Worm (Caenorhabditis elegans) whole organism, early embryonic: Measurements from ENCODE around the gene pals-27.

Experiments used
- B0310.2 ChIP-seq: sonication (generic microtip); optimal IDR thresholded peaks from 2 replicates; lab custom pipeline; 2016; ENCODE audit warnings: mild to moderate bottlenecking, missing genetic modification characterization, missing compliant biosample characterization
- F13C5.2 ChIP-seq: sonication (generic microtip); optimal IDR thresholded peaks from 2 replicates; lab custom pipeline; 2017; ENCODE audit warnings: mild to moderate bottlenecking, missing genetic modification characterization, inconsistent platforms, missing compliant biosample characterization
- aly-1 ChIP-seq: sonication (generic microtip); optimal IDR thresholded peaks from 2 replicates; lab custom pipeline; 2016; ENCODE audit warnings: missing genetic modification characterization, missing compliant biosample characterization
- ama-1 ChIP-seq: fragments of 150-350 bp; optimal IDR thresholded peaks from 2 replicates; lab custom pipeline; 2014
- ceh-13 ChIP-seq: fragments of 200-800 bp; sonication (Bioruptor generic); optimal IDR thresholded peaks from 2 replicates; lab custom pipeline; 2018; ENCODE audit warnings: mild to moderate bottlenecking, missing genetic modification characterization, missing compliant biosample characterization
- ceh-36 ChIP-seq: sonication (generic microtip); optimal IDR thresholded peaks from 2 replicates; lab custom pipeline; 2016; ENCODE audit warnings: missing genetic modification characterization, inconsistent platforms, missing compliant biosample characterization
- ets-7 ChIP-seq: sonication (generic microtip); optimal IDR thresholded peaks from 2 replicates; lab custom pipeline; 2016; ENCODE audit warnings: missing genotype, missing genetic modification characterization, missing compliant biosample characterization
- flt-1 ChIP-seq: fragments of 200-800 bp; sonication (Bioruptor generic); IDR thresholded peaks from 2 replicates; pipeline ENCODE4 v1.3.6; 2022; ENCODE audit warnings: missing genetic modification characterization, missing compliant biosample characterization
- hmbx-1 ChIP-seq: sonication (generic microtip); optimal IDR thresholded peaks from 2 replicates; lab custom pipeline; 2016; ENCODE audit warnings: mild to moderate bottlenecking, missing genetic modification characterization, missing compliant biosample characterization
- hmg-4 ChIP-seq: fragments of 200-800 bp; sonication (Bioruptor generic); optimal IDR thresholded peaks from 2 replicates; lab custom pipeline; 2018; ENCODE audit warnings: mild to moderate bottlenecking, missing genetic modification characterization, missing compliant biosample characterization
- hnd-1 ChIP-seq: sonication (generic microtip); optimal IDR thresholded peaks from 2 replicates; lab custom pipeline; 2016; ENCODE audit warnings: missing genetic modification characterization, missing compliant biosample characterization
- pes-1 ChIP-seq: fragments of 200-800 bp; sonication (Bioruptor generic); IDR thresholded peaks from 2 replicates; pipeline ENCODE4 v1.3.6; 2022; ENCODE audit warnings: missing genetic modification reagents, missing genetic modification characterization, missing compliant biosample characterization
- scrt-1 ChIP-seq: fragments of 200-800 bp; sonication (Bioruptor generic); IDR thresholded peaks from 2 replicates; pipeline ENCODE4 v1.3.6; 2022; ENCODE audit warnings: missing genetic modification characterization, missing compliant biosample characterization
- sea-1 ChIP-seq: fragments of 200-800 bp; sonication (Bioruptor generic); conservative IDR thresholded peaks from 2 replicates; pipeline ENCODE4 v1.3.6; 2022; ENCODE audit warnings: missing genetic modification characterization, missing compliant biosample characterization
- tbx-11 ChIP-seq: fragments of 200-800 bp; sonication (Bioruptor generic); IDR thresholded peaks from 2 replicates; pipeline ENCODE4 v1.3.6; 2022; ENCODE audit warnings: missing genetic modification characterization, missing compliant biosample characterization
- tbx-37 ChIP-seq: fragments of 200-800 bp; sonication (Bioruptor generic); conservative IDR thresholded peaks from 2 replicates; pipeline ENCODE4 v1.3.6; 2022; ENCODE audit warnings: missing genetic modification reagents, missing genetic modification characterization, missing compliant biosample characterization
- tra-4 ChIP-seq: sonication (generic microtip); optimal IDR thresholded peaks from 2 replicates; lab custom pipeline; 2017; ENCODE audit warnings: missing genetic modification characterization, missing compliant biosample characterization

Gene pals-27

ce11 chrIII:4372894-4373293 is 8.5 kb upstream of the pals-27 start:
- TF ChIP-seq flt-1 (GFP tag; lab: Robert Waterston, UW) = no peak
- TF ChIP-seq tbx-37 (GFP tag; lab: Robert Waterston, UW) = no peak
- TF ChIP-seq B0310.2 (tag; lab: Kevin White, UChicago) = no peak
- TF ChIP-seq aly-1 (tag; lab: Kevin White, UChicago) = no peak
- no peak for TF ChIP-seq tbx-11 (GFP tag; lab: Robert Waterston, UW)
- no peak for TF ChIP-seq sea-1 (GFP tag; lab: Robert Waterston, UW)
- TF ChIP-seq ceh-36 (tag; lab: Kevin White, UChicago) = no peak
- TF ChIP-seq tra-4 (tag; lab: Kevin White, UChicago) = no peak
- no peak for TF ChIP-seq F13C5.2 (tag; lab: Kevin White, UChicago)
- TF ChIP-seq hmg-4 (GFP tag; lab: Kevin White, UChicago) = no peak
- no peak for TF ChIP-seq ceh-13 (GFP tag; lab: Kevin White, UChicago)
- no peak for TF ChIP-seq pes-1 (GFP tag; lab: Robert Waterston, UW)
- TF ChIP-seq ets-7 = no peak

ce11 chrIII:4374854-4375253 is 6.6 kb upstream of the pals-27 start, which contains the start of gene pals-26:
pals-26 (plus strand) TSS chrIII:4375154.
- TF ChIP-seq tbx-11 (GFP tag; lab: Robert Waterston, UW) = no peak
- TF ChIP-seq pes-1 (GFP tag; lab: Robert Waterston, UW) = no peak
- no peak for TF ChIP-seq ceh-13 (GFP tag; lab: Kevin White, UChicago)

ce11 chrIII:4378600-4379293 is 2.7 kb upstream of the pals-27 start:
- peak; percentile 75 for TF ChIP-seq scrt-1 (GFP tag; lab: Robert Waterston, UW)
- TF ChIP-seq hnd-1 (tag; lab: Kevin White, UChicago) = peak; percentile 36
- TF ChIP-seq B0310.2 (tag; lab: Kevin White, UChicago) = peak; percentile 71
- TF ChIP-seq F13C5.2 (tag; lab: Kevin White, UChicago) = peak; percentile 47
- TF ChIP-seq flt-1 (GFP tag; lab: Robert Waterston, UW) = peak; percentile 41
- TF ChIP-seq aly-1 (tag; lab: Kevin White, UChicago) = peak; percentile 55
- peak; percentile 77 for TF ChIP-seq pes-1 (GFP tag; lab: Robert Waterston, UW)
- peak; percentile 34 for TF ChIP-seq hmbx-1 (tag; lab: Kevin White, UChicago)
- peak; percentile 70; the same call in 1 of the 2 replicates for TF ChIP-seq sea-1 (GFP tag; lab: Robert Waterston, UW)
- TF ChIP-seq hmg-4 (GFP tag; lab: Kevin White, UChicago) = peak; percentile 91
- peak; percentile 67 for TF ChIP-seq tbx-37 (GFP tag; lab: Robert Waterston, UW)
- TF ChIP-seq ceh-36 (tag; lab: Kevin White, UChicago) = peak; percentile 66

- TF ChIP-seq hmg-4 (GFP tag; lab: Kevin White, UChicago) (no peak), hnd-1 (tag; lab: Kevin White, UChicago) (no peak), tbx-37 (GFP tag; lab: Robert Waterston, UW) (no peak)
Observed at ce11 chrIII:4379717-4380116, 1.7 kb upstream of the pals-27 start, which contains the start of gene B0284.3. B0284.3 (minus strand) TSS chrIII:4379817.

- TF ChIP-seq tbx-11 (GFP tag; lab: Robert Waterston, UW) (no peak), F13C5.2 (tag; lab: Kevin White, UChicago) (peak; percentile 11)
Observed at ce11 chrIII:4380835-4381234, 608 bp upstream of the pals-27 start.

- TF ChIP-seq sea-1 (GFP tag; lab: Robert Waterston, UW) (no peak), ceh-36 (tag; lab: Kevin White, UChicago) (no peak), hmg-4 (GFP tag; lab: Kevin White, UChicago) (no peak)
Observed at ce11 chrIII:4382118-4382517, 675 bp downstream of the pals-27 start.

- TF ChIP-seq tra-4 (tag; lab: Kevin White, UChicago) (no peak), tbx-37 (GFP tag; lab: Robert Waterston, UW) (no peak), hmg-4 (GFP tag; lab: Kevin White, UChicago) (no peak), sea-1 (GFP tag; lab: Robert Waterston, UW) (no peak), ets-7 (no peak), F13C5.2 (tag; lab: Kevin White, UChicago) (no peak), hmbx-1 (tag; lab: Kevin White, UChicago) (no peak)
Observed at ce11 chrIII:4384487-4384886, 3.0 kb downstream of the pals-27 start, which contains the start of gene pals-28. pals-28 (plus strand) TSS chrIII:4384787.

- TF ChIP-seq flt-1 (GFP tag; lab: Robert Waterston, UW) = no peak
- TF ChIP-seq B0310.2 (tag; lab: Kevin White, UChicago) = no peak
- no peak for TF ChIP-seq ama-1 (lab: Kevin White, UChicago)
- no peak for TF ChIP-seq aly-1 (tag; lab: Kevin White, UChicago)
- no peak for TF ChIP-seq scrt-1 (GFP tag; lab: Robert Waterston, UW)
- no peak for TF ChIP-seq pes-1 (GFP tag; lab: Robert Waterston, UW)
- no peak for TF ChIP-seq hmg-4 (GFP tag; lab: Kevin White, UChicago)
- TF ChIP-seq sea-1 (GFP tag; lab: Robert Waterston, UW) = no peak
- no peak for TF ChIP-seq tra-4 (tag; lab: Kevin White, UChicago)
- TF ChIP-seq hnd-1 (tag; lab: Kevin White, UChicago) = no peak
- TF ChIP-seq ceh-36 (tag; lab: Kevin White, UChicago) = no peak
Observed at ce11 chrIII:4390421-4390820, 9.0 kb downstream of the pals-27 start.
